Worm (Caenorhabditis elegans) whole organism, midembryonic: ENCODE results near the gene T23D5.8.

ENCODE experiments used
- T22C8.4 ChIP-seq: fragments of 200-800 bp; sonication (Bioruptor generic); IDR thresholded peaks from 2 replicates; pipeline ENCODE4 v1.3.6; 2022; ENCODE audit warnings: missing genetic modification characterization, missing compliant biosample characterization
- cog-1 ChIP-seq: sonication (generic microtip); optimal IDR thresholded peaks from 2 replicates; lab custom pipeline; 2016; ENCODE audit warnings: missing genetic modification characterization, missing compliant biosample characterization
- flt-1 ChIP-seq: fragments of 200-800 bp; sonication (Bioruptor generic); IDR thresholded peaks from 2 replicates; pipeline ENCODE4 v1.3.6; 2022; ENCODE audit warnings: missing genetic modification characterization, missing compliant biosample characterization
- klf-2 ChIP-seq: fragments of 200-800 bp; sonication (Bioruptor generic); conservative IDR thresholded peaks from 2 replicates; pipeline ENCODE4 v1.3.6; 2022; ENCODE audit warnings: missing genetic modification reagents, missing genetic modification characterization, missing compliant biosample characterization
- med-1 ChIP-seq: sonication (generic microtip); optimal IDR thresholded peaks from 2 replicates; lab custom pipeline; 2017; ENCODE audit warnings: missing genetic modification characterization, mild to moderate bottlenecking, missing compliant biosample characterization, antibody characterized with exemption, missing genetic modification reagents; ENCODE audit not compliant: insufficient read depth
- ref-1 ChIP-seq: fragments of 200-800 bp; sonication (Bioruptor generic); conservative IDR thresholded peaks from 2 replicates; pipeline ENCODE4 v1.3.6; 2022; ENCODE audit warnings: missing genetic modification reagents, missing genetic modification characterization, missing compliant biosample characterization
- tab-1 ChIP-seq: fragments of 200-800 bp; sonication (Bioruptor generic); IDR thresholded peaks from 2 replicates; pipeline ENCODE4 v1.3.6; 2022; ENCODE audit warnings: missing genetic modification characterization, missing compliant biosample characterization
- ztf-23 ChIP-seq: fragments of 200-800 bp; sonication (Bioruptor generic); IDR thresholded peaks from 2 replicates; pipeline ENCODE4 v1.3.6; 2022; ENCODE audit warnings: missing genetic modification reagents, missing genetic modification characterization, missing compliant biosample characterization
- ztf-29 ChIP-seq: fragments of 200-800 bp; sonication (Bioruptor generic); IDR thresholded peaks from 2 replicates; pipeline ENCODE4 v1.3.6; 2022; ENCODE audit warnings: missing genetic modification reagents, missing genetic modification characterization, missing compliant biosample characterization

The T23D5.8 gene

DNA sequence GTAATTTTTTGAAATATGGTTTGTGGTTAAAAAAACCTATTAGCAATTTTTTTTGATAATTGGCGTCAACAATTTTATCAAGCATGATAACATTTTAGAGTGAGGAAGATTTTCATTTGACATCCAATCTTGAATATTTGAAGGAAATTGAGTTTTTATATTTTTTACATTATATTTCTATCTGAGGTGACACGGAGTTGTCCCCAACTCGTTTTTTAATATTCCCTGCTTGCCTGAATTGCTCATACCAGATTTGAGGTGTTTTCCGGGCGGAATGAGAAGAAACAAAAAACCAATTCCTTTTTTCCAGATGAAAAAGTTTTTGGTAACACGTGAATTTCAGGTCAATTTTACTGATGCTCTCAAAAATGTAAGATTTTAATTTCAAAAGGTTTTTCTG is 28.7 kb downstream of the T23D5.8 start, which contains the start of gene Y6E2A.7:
TSS of gene Y6E2A.7 (plus strand) at position 301 of the 400 bp plus-strand sequence.
- TF ChIP-seq ztf-29 (GFP tag; lab: Robert Waterston, UW): no peak
- TF ChIP-seq cog-1 (tag; lab: Kevin White, UChicago): no peak
- no peak for TF ChIP-seq tab-1
- TF ChIP-seq klf-2 (GFP tag; lab: Robert Waterston, UW): no peak
- TF ChIP-seq T22C8.4 (GFP tag; lab: Robert Waterston, UW): no peak
- TF ChIP-seq ztf-23 (GFP tag; lab: Robert Waterston, UW): no peak
- no peak for TF ChIP-seq ref-1 (GFP tag; lab: Robert Waterston, UW)
- no peak for TF ChIP-seq flt-1
- TF ChIP-seq med-1 (GFP tag; lab: Kevin White, UChicago): no peak

DNA sequence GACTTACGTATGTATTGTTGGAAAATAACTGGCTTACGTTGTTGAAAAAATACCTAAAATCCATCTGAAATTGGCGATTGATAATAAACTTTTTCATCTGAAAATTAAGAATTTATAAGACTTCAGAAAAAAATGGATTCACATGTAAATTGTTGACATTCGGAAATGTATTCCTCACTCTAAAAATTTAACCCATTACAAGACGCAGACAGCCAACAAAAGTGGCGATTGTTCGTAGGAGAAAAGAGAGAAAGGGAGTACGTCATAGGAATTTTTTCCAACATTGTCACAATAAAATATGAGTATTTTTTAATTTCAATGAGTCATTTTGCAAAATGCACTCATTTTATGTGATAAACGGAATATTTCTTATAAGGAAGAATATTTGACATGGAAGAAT is 29.7 kb downstream of the T23D5.8 start, which contains the start of gene Y6E2A.5:
TSS of gene Y6E2A.5 (minus strand) at position 101 of the 400 bp plus-strand sequence.
- TF ChIP-seq ref-1 (GFP tag; lab: Robert Waterston, UW) (no peak), flt-1 (no peak), ztf-29 (GFP tag; lab: Robert Waterston, UW) (no peak), cog-1 (tag; lab: Kevin White, UChicago) (no peak), ztf-23 (GFP tag; lab: Robert Waterston, UW) (no peak), klf-2 (GFP tag; lab: Robert Waterston, UW) (no peak), tab-1 (no peak), T22C8.4 (GFP tag; lab: Robert Waterston, UW) (no peak), med-1 (GFP tag; lab: Kevin White, UChicago) (no peak)

- TF ChIP-seq T22C8.4 (GFP tag; lab: Robert Waterston, UW) (no peak), flt-1 (no peak), med-1 (GFP tag; lab: Kevin White, UChicago) (no peak), ztf-29 (GFP tag; lab: Robert Waterston, UW) (no peak), klf-2 (GFP tag; lab: Robert Waterston, UW) (no peak), ref-1 (GFP tag; lab: Robert Waterston, UW) (no peak), ztf-23 (GFP tag; lab: Robert Waterston, UW) (no peak), tab-1 (no peak), cog-1 (tag; lab: Kevin White, UChicago) (no peak)
Observed at ce11 chrV:15716679-15717078, 31.6 kb downstream of the T23D5.8 start, which contains the start of gene Y6E2A.4. TSS of gene Y6E2A.4 (minus strand) at chrV:15716779.

ce11 chrV:15715636-15716035 is 32.6 kb downstream of the T23D5.8 start:
- no peak for TF ChIP-seq flt-1
- no peak for TF ChIP-seq T22C8.4 (GFP tag; lab: Robert Waterston, UW)
- TF ChIP-seq ref-1 (GFP tag; lab: Robert Waterston, UW): no peak
- no peak for TF ChIP-seq cog-1 (tag; lab: Kevin White, UChicago)
- no peak for TF ChIP-seq klf-2 (GFP tag; lab: Robert Waterston, UW)
- no peak for TF ChIP-seq ztf-29 (GFP tag; lab: Robert Waterston, UW)

DNA sequence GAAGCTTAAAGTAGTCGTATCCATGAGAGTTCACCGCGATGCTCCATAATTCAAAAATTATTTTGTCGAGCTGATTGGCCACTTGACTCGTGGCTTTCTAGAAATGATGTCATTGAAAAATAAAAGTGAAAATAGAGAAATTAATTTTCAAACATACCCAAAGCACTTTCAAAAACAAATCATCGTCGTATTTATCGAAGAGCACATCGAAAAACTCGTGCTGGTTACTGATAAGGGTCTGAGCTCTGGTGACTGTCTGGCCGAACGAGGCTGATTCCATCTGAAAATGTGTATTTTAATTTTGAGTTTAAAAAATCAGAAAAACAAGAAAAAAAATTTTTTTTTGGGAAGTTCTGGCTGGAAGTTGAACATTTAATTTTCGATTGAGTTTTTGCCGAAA is 35.9 kb downstream of the T23D5.8 start:
- TF ChIP-seq flt-1 (no peak), ref-1 (GFP tag; lab: Robert Waterston, UW) (no peak), tab-1 (no peak), med-1 (GFP tag; lab: Kevin White, UChicago) (no peak), cog-1 (tag; lab: Kevin White, UChicago) (no peak)

- TF ChIP-seq ztf-23 (GFP tag; lab: Robert Waterston, UW) (no peak), ref-1 (GFP tag; lab: Robert Waterston, UW) (no peak), klf-2 (GFP tag; lab: Robert Waterston, UW) (no peak), flt-1 (no peak), med-1 (GFP tag; lab: Kevin White, UChicago) (no peak), ztf-29 (GFP tag; lab: Robert Waterston, UW) (no peak), T22C8.4 (GFP tag; lab: Robert Waterston, UW) (no peak), cog-1 (tag; lab: Kevin White, UChicago) (no peak), tab-1 (no peak)
Observed at ce11 chrV:15711898-15712297, 36.3 kb downstream of the T23D5.8 start, which contains the start of gene str-101. TSS of gene str-101 (minus strand) at chrV:15711998.

DNA sequence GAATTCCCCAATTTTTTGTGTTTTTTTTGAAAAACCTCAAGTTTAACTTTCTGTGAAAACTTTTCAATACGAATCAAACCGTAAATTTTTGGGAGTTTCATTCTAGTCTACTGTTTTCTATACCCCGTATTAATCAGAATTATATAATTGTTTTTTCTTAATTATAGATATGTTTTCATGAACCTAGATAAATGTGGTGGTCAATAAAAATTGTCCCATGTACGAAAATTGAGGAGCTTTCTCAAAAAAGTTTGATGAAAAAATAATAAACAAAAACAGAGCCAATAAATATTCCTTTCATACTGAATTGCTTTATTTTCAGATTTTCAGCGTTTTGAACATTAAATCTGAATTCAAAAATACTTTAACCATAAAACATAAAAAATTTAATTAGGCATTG is 37.8 kb downstream of the T23D5.8 start, which contains the start of gene Y6E2A.1:
TSS of gene Y6E2A.1 (minus strand) at position 101 of the 400 bp plus-strand sequence.
- no peak for TF ChIP-seq ztf-23 (GFP tag; lab: Robert Waterston, UW)
- TF ChIP-seq cog-1 (tag; lab: Kevin White, UChicago): no peak
- no peak for TF ChIP-seq med-1 (GFP tag; lab: Kevin White, UChicago)
- TF ChIP-seq T22C8.4 (GFP tag; lab: Robert Waterston, UW): no peak
- TF ChIP-seq ref-1 (GFP tag; lab: Robert Waterston, UW): no peak
- TF ChIP-seq ztf-29 (GFP tag; lab: Robert Waterston, UW): no peak
- TF ChIP-seq klf-2 (GFP tag; lab: Robert Waterston, UW): no peak
- no peak for TF ChIP-seq tab-1
- TF ChIP-seq flt-1: no peak

DNA sequence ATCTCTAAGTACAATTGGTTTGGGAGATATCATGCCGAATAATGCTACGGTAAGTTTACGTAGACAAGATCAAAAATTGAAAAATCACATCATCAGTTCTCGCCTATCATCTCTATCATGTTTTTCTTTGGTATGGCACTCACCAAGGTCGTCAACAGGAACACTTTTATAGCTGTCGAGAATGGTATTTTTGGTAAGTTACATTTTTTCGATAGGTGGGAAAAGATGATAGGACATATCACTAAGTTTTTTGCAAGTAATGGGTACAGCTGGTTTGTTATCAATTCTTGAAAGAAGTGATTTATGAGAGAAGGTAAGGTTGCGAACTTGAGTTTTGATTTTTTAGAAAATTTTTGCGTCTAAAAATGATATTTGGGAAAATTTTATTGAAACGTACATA is 40.3 kb downstream of the T23D5.8 start:
- TF ChIP-seq cog-1 (tag; lab: Kevin White, UChicago): no peak
- TF ChIP-seq flt-1: no peak
- no peak for TF ChIP-seq T22C8.4 (GFP tag; lab: Robert Waterston, UW)
- TF ChIP-seq ref-1 (GFP tag; lab: Robert Waterston, UW): no peak
- no peak for TF ChIP-seq tab-1
- no peak for TF ChIP-seq med-1 (GFP tag; lab: Kevin White, UChicago)
- no peak for TF ChIP-seq ztf-29 (GFP tag; lab: Robert Waterston, UW)
- TF ChIP-seq ztf-23 (GFP tag; lab: Robert Waterston, UW): no peak
- no peak for TF ChIP-seq klf-2 (GFP tag; lab: Robert Waterston, UW)

- TF ChIP-seq tab-1: no peak
- no peak for TF ChIP-seq flt-1
- TF ChIP-seq ztf-29 (GFP tag; lab: Robert Waterston, UW): no peak
- no peak for TF ChIP-seq klf-2 (GFP tag; lab: Robert Waterston, UW)
- no peak for TF ChIP-seq ref-1 (GFP tag; lab: Robert Waterston, UW)
- TF ChIP-seq med-1 (GFP tag; lab: Kevin White, UChicago): no peak
- TF ChIP-seq T22C8.4 (GFP tag; lab: Robert Waterston, UW): no peak
- TF ChIP-seq cog-1 (tag; lab: Kevin White, UChicago): no peak
- no peak for TF ChIP-seq ztf-23 (GFP tag; lab: Robert Waterston, UW)
Observed at ce11 chrV:15704745-15705144, 43.5 kb downstream of the T23D5.8 start, which contains the start of gene twk-34. TSS of gene twk-34 (plus strand) at chrV:15704960.
